Worm (Caenorhabditis elegans): Measurements from ENCODE around the gene die-1.

die-1 gene

DNA sequence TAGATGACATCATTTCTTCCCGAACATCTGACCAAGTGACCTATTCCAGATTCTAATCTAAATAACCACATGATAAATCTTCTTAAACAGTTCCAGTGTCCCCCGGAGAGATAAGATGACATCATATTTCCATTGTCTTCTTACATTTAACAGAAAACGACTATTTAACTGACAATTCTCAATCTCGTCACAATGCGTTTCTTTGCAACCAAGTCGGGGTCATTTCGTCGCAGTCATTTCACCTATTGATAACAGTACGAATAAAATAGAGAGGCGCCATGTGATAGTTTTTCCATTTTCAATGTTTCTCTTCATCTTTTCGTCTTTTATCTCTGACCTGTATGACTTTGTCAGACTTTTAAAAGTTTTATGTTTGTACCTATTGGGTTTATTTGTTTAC is 38.7 kb downstream of the die-1 start:
- TF ChIP-seq nfya-1 (tag; optimal IDR thresholded peaks at IDR 0.05; ENCODE audit: insufficient read depth) (peak; percentile 25), pqm-1 (tag; optimal IDR thresholded peaks at IDR 0.05) (peak; percentile 64), pha-4 (tag; optimal IDR thresholded peaks at IDR 0.05) (peak; percentile 32), nhr-77 (tag; optimal IDR thresholded peaks at IDR 0.05) (no peak), elt-3 (tag; optimal IDR thresholded peaks at IDR 0.05) (peak in 2 of 3 experiments; percentile 60 to 63), egl-5 (tag; optimal IDR thresholded peaks at IDR 0.05) (no peak), jun-1 (tag; optimal IDR thresholded peaks at IDR 0.05) (peak; percentile 21), nhr-23 (tag; optimal IDR thresholded peaks at IDR 0.05) (peak; percentile 97), elt-2 (tag; optimal IDR thresholded peaks at IDR 0.05) (peak; percentile 72), nhr-28 (tag; optimal IDR thresholded peaks at IDR 0.05) (no peak), nhr-43 (tag; optimal IDR thresholded peaks at IDR 0.05; ENCODE audit: poor library complexity, severe bottlenecking) (peak; percentile 83), nhr-25 (tag; optimal IDR thresholded peaks at IDR 0.05) (peak; percentile 24)

DNA sequence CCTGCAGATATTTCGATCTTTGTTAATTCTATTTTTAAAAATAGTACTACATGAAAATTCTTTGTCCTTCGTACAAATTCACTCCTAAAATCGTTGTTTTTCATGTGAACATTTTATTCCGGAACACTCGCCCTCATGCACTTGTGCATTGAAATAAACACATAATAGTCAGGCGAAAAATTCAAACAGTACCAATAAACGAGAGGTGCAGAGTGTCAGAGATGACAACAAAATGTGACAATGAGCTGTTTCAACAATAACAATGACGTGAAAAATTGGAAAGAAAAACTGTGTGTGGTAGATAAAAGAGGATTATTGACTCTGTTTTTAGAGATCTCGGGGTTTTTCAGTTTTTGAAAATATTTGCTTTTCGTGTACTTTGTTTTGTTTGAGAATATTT is 39.5 kb downstream of the die-1 start, which contains the start of gene F52H3.6:
Gene F52H3.6 (minus strand): TSS at position 228 of the 400 bp plus-strand sequence.
- TF ChIP-seq elt-2 (tag; optimal IDR thresholded peaks at IDR 0.05) (peak; percentile 32), pha-4 (tag; optimal IDR thresholded peaks at IDR 0.05) (peak; percentile 74), hmg-11 (tag; optimal IDR thresholded peaks at IDR 0.05) (no peak)

DNA sequence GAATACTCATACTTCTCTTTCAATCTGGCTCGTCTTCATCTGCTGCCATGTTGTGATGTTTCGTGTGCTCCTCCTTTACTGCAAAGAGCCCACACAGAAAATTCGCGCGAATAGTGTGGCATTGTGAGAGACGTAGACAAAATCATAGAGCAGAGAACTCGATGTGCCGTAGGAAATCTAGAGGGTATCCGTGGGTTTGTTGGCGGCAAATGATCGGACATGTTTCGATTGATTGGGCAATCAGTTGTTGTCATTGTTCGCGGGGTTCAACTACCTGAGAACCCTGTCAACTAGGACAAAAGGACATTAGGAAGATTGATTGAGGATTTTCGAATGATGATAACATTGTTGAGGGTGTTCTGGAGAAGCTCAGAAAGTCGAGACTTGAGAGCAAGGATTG is 42.7 kb downstream of the die-1 start:
- no peak for TF ChIP-seq skn-1 (tag; optimal IDR thresholded peaks at IDR 0.05)
- no peak for TF ChIP-seq jun-1 (tag; optimal IDR thresholded peaks at IDR 0.05)
- no peak for TF ChIP-seq ama-1 (optimal IDR thresholded peaks at IDR 0.05)
- TF ChIP-seq nhr-77 (tag; optimal IDR thresholded peaks at IDR 0.05), result no peak
- no peak for TF ChIP-seq ceh-9 (tag; optimal IDR thresholded peaks at IDR 0.05)
- TF ChIP-seq egl-27 (tag; optimal IDR thresholded peaks at IDR 0.05), result no peak
- TF ChIP-seq lin-15B (tag; optimal IDR thresholded peaks at IDR 0.05), result no peak
- no peak for TF ChIP-seq R02D3.7 (tag; optimal IDR thresholded peaks at IDR 0.05)
- TF ChIP-seq nhr-237 (tag; optimal IDR thresholded peaks at IDR 0.05), result no peak
- no peak for TF ChIP-seq ztf-11 (tag; optimal IDR thresholded peaks at IDR 0.05)

DNA sequence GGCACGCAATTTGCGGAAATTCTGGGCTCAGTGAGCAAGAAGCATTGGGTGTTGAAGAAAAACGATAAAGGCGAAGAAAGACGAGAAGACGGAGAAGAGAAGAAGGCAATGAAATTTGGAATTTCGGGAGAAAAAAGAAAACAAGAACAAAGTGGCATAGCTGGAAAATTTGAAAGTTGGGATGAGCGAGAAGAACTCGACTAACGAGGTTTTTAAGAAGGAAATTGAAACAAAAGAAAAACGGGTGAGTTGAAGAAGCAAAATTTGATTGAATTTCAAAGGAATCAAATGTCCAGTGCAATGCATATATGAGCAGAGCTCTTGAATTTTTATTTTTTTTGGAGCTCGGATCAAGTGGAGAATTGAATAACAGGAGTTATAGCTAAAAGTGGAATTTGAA is 46.0 kb downstream of the die-1 start:
- TF ChIP-seq nhr-76 (tag; optimal IDR thresholded peaks at IDR 0.05), result no peak
- TF ChIP-seq fkh-10 (GFP tag; optimal IDR thresholded peaks at IDR 0.05), result peak; percentile 78

DNA sequence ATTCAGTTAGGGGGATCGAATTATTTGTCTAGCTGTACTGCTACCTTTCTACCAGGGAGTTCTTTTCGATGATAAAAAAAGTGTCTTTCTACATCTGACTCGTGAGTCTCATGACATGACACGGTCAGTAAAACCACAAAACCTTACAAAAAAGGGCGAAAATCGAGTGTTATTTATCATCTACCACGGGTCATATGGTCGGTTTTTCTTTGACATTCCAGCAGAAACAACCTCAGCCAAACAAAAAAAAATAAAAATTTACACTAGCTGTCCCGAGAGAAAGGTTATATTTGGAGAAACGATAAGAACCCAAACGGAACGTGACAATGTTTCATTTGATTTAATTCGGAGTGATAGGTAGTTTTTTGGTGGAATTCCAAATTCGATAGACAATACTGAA is 48.0 kb downstream of the die-1 start:
- TF ChIP-seq ceh-82 (tag; optimal IDR thresholded peaks at IDR 0.05), result no peak
- TF ChIP-seq pha-4 (tag; optimal IDR thresholded peaks at IDR 0.05), result peak; percentile 43
- no peak for TF ChIP-seq snpc-4 (tag; optimal IDR thresholded peaks at IDR 0.05)

DNA sequence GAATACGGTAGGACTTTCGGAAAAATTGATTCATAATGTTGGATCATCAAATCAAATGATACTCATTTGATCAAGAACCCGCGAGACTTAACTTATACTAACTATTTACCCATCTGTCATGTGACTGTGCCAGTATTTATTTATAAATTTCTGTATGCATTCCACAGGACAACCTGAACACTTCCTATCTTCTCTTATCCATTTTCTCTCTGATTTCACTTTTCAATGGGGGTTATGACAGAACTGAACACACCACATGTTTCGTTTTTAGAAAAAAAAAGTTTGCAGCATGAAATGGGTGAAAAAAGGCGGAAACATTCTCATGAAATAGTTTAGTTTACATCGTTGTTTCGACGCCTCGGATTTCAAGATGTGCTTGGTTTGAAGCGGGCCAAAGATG is 50.2 kb downstream of the die-1 start:
- TF ChIP-seq tbx-2 (tag; optimal IDR thresholded peaks at IDR 0.05), result no peak
- TF ChIP-seq unc-62 (GFP tag; optimal IDR thresholded peaks at IDR 0.05), result no peak
- TF ChIP-seq mdl-1 (tag; optimal IDR thresholded peaks at IDR 0.05), result no peak
- no peak for TF ChIP-seq snpc-4 (tag; optimal IDR thresholded peaks at IDR 0.05)
- no peak for TF ChIP-seq nhr-25 (tag; optimal IDR thresholded peaks at IDR 0.05)
- no peak for TF ChIP-seq ceh-9 (tag; optimal IDR thresholded peaks at IDR 0.05)
- TF ChIP-seq daf-12 (tag; optimal IDR thresholded peaks at IDR 0.05), result no peak
- no peak for TF ChIP-seq nhr-11 (tag; optimal IDR thresholded peaks at IDR 0.05)
- TF ChIP-seq hmg-11 (tag; optimal IDR thresholded peaks at IDR 0.05), result no peak
- no peak for TF ChIP-seq zag-1 (tag; optimal IDR thresholded peaks at IDR 0.05)

DNA sequence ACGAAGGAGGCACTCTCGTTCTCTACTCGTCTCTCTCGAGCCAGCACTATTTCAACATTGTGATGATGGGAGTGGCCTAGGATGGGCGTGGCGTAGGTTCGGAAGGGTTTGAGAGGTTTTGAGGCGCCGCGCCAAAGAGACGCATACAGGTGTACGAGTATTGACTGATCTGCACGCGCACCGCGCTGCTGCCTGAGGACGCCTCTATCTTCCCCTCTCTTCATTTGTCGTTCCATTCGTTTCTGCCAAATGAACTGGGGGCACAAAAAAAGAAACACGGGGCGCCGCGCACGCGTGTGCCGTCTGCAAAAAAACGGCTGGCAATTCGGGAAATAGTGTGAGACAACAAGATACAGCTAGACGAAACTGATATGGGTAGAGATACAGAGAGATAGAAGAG is 51.7 kb downstream of the die-1 start, which contains the start of gene lec-2:
Gene lec-2 (minus strand): TSS at position 171 of the 400 bp plus-strand sequence.
- TF ChIP-seq ama-1 (optimal IDR thresholded peaks at IDR 0.05) (no peak), pha-4 (tag; optimal IDR thresholded peaks at IDR 0.05) (peak; percentile 54), nfya-1 (tag; optimal IDR thresholded peaks at IDR 0.05; ENCODE audit: insufficient read depth) (peak; percentile 36)

Measured in whole organism, L3 larva.